Fruit fly (Drosophila melanogaster) whole organism, wandering third instar larva: ENCODE data around the gene Tim17a2.

Source experiments
- Abd-B ChIP-seq: fragments of >200 bp; optimal IDR thresholded peaks from 2 replicates; lab custom pipeline; 2017; ENCODE audit warnings: missing biosample characterization, missing genetic modification characterization
- CG32264 ChIP-seq: fragments of 200-800 bp; sonication (Bioruptor generic); optimal IDR thresholded peaks from 2 replicates; lab custom pipeline; 2016; ENCODE audit warnings: missing biosample characterization, missing genetic modification characterization
- CG9705 ChIP-seq: fragments of 200-800 bp; sonication (Bioruptor generic); optimal IDR thresholded peaks from 2 replicates; lab custom pipeline; 2018; ENCODE audit warnings: missing biosample characterization, mild to moderate bottlenecking, missing genetic modification characterization
- CrebA ChIP-seq: fragments of 200-800 bp; sonication (Bioruptor generic); optimal IDR thresholded peaks from 2 replicates; lab custom pipeline; 2016; ENCODE audit warnings: missing biosample characterization, mild to moderate bottlenecking, missing genetic modification characterization, borderline replicate concordance
- Dfd ChIP-seq: fragments of >200 bp; optimal IDR thresholded peaks from 2 replicates; lab custom pipeline; 2017; ENCODE audit warnings: missing biosample characterization, missing genetic modification characterization
- Dif ChIP-seq: fragments of 200-275, 200-300 bp; sonication (Bioruptor generic); optimal IDR thresholded peaks from 2 replicates; lab custom pipeline; 2018; ENCODE audit warnings: missing biosample characterization, missing genetic modification characterization; ENCODE audit not compliant: partially characterized antibody
- Hnf4 ChIP-seq: fragments of 200-800 bp; sonication (Bioruptor generic); optimal IDR thresholded peaks from 2 replicates; lab custom pipeline; 2016; ENCODE audit warnings: missing biosample characterization, mild to moderate bottlenecking, missing genetic modification characterization
- Hr78 ChIP-seq: fragments of >200 bp; optimal IDR thresholded peaks from 2 replicates; lab custom pipeline; 2017; ENCODE audit warnings: missing biosample characterization, missing genetic modification characterization
- Hr83 ChIP-seq: fragments of 200-300 bp; sonication (Bioruptor generic); optimal IDR thresholded peaks from 2 replicates; lab custom pipeline; 2016; ENCODE audit warnings: missing biosample characterization, mild to moderate bottlenecking, missing genetic modification characterization, moderate library complexity; ENCODE audit not compliant: poor library complexity, severe bottlenecking
- Jra ChIP-seq: sonication (Bioruptor generic); optimal IDR thresholded peaks from 2 replicates; lab custom pipeline; 2016; ENCODE audit warnings: missing biosample characterization, missing genetic modification characterization
- Mio ChIP-seq: sonication (Bioruptor generic); optimal IDR thresholded peaks from 2 replicates; lab custom pipeline; 2016; ENCODE audit warnings: missing biosample characterization, missing genetic modification characterization
- Myc ChIP-seq: fragments of >200 bp; optimal IDR thresholded peaks from 2 replicates; lab custom pipeline; 2017
- N ChIP-seq: fragments of >200 bp; optimal IDR thresholded peaks from 2 replicates; lab custom pipeline; 2018; ENCODE audit warnings: missing biosample characterization, missing external identifiers, missing genetic modification characterization
- OdsH ChIP-seq: fragments of 200-800 bp; sonication (Bioruptor generic); optimal IDR thresholded peaks from 2 replicates; lab custom pipeline; 2016; ENCODE audit warnings: missing biosample characterization, mild to moderate bottlenecking, missing genetic modification characterization
- Rel ChIP-seq, 2 experiments: fragments of 200-800 bp; sonication (Bioruptor generic) in 1 of 2; optimal IDR thresholded peaks; 2 replicates in 1 of 2; 3 replicates in 1 of 2; lab custom pipeline; 2016 to 2019; ENCODE audit warnings: mild to moderate bottlenecking in 2 of 2, missing biosample characterization in 2 of 2, missing genetic modification characterization in 2 of 2, moderate library complexity in 1 of 2
- Sp1 ChIP-seq: fragments of 200-800 bp; sonication (Bioruptor generic); optimal IDR thresholded peaks from 3 replicates; lab custom pipeline; 2019; ENCODE audit warnings: missing biosample characterization, mild to moderate bottlenecking, missing genetic modification characterization, moderate library complexity
- Vsx2 ChIP-seq: fragments of 200-300, 225-300 bp; sonication (Bioruptor generic); optimal IDR thresholded peaks from 2 replicates; lab custom pipeline; 2018; ENCODE audit warnings: missing biosample characterization, missing genetic modification characterization; ENCODE audit not compliant: partially characterized antibody
- br ChIP-seq: fragments of 200-800 bp; sonication (Bioruptor generic); optimal IDR thresholded peaks from 2 replicates; lab custom pipeline; 2016; ENCODE audit warnings: missing biosample characterization, missing genetic modification characterization
- brk ChIP-seq: fragments of 200-800 bp; sonication (Bioruptor generic); optimal IDR thresholded peaks from 2 replicates; lab custom pipeline; 2016; ENCODE audit warnings: missing biosample characterization, mild to moderate bottlenecking, missing genetic modification characterization
- dl ChIP-seq, 2 experiments: fragments of 175-275, 200-275 bp in 1 of 2; fragments of 200-275 bp in 1 of 2; sonication (Bioruptor generic); optimal IDR thresholded peaks; lab custom pipeline; 2018; ENCODE audit warnings: mild to moderate bottlenecking in 2 of 2, missing biosample characterization in 2 of 2, missing genetic modification characterization in 2 of 2, moderate library complexity in 2 of 2; ENCODE audit not compliant: partially characterized antibody in 2 of 2, insufficient read depth in 1 of 2
- dmrt93B ChIP-seq: fragments of 200-800 bp; sonication (Bioruptor generic); optimal IDR thresholded peaks from 2 replicates; lab custom pipeline; 2018; ENCODE audit warnings: missing biosample characterization, mild to moderate bottlenecking, missing genetic modification characterization
- dsf ChIP-seq: sonication (Bioruptor generic); optimal IDR thresholded peaks from 2 replicates; lab custom pipeline; 2016; ENCODE audit warnings: missing biosample characterization, missing genetic modification characterization, borderline replicate concordance
- ey ChIP-seq: fragments of 200-800 bp; sonication (Bioruptor generic); optimal IDR thresholded peaks from 2 replicates; lab custom pipeline; 2016; ENCODE audit warnings: missing biosample characterization, missing genetic modification characterization
- foxo ChIP-seq, 2 experiments: fragments of 200-800 bp; sonication (Bioruptor generic); optimal IDR thresholded peaks; 2 replicates in 1 of 2; 3 replicates in 1 of 2; lab custom pipeline; 2016 to 2017; ENCODE audit warnings: missing biosample characterization in 2 of 2, missing genetic modification characterization in 2 of 2
- fru ChIP-seq: fragments of 200-800 bp; sonication (Bioruptor generic); optimal IDR thresholded peaks from 3 replicates; lab custom pipeline; 2016; ENCODE audit warnings: missing biosample characterization, mild to moderate bottlenecking, missing genetic modification characterization
- h ChIP-seq: fragments of 200-800 bp; sonication (Bioruptor generic); optimal IDR thresholded peaks from 3 replicates; lab custom pipeline; 2016; ENCODE audit warnings: missing biosample characterization, mild to moderate bottlenecking, missing genetic modification characterization
- jim ChIP-seq: fragments of 175-275, 200-325 bp; sonication (Bioruptor generic); optimal IDR thresholded peaks from 2 replicates; lab custom pipeline; 2016; ENCODE audit warnings: missing biosample characterization, mild to moderate bottlenecking, missing genetic modification characterization
- lola ChIP-seq: fragments of >200 bp; optimal IDR thresholded peaks from 2 replicates; lab custom pipeline; 2017; ENCODE audit warnings: missing biosample characterization, missing genetic modification characterization
- pan ChIP-seq: fragments of >200 bp; optimal IDR thresholded peaks from 2 replicates; lab custom pipeline; 2017
- psq ChIP-seq: fragments of 200-800 bp; sonication (Bioruptor generic); optimal IDR thresholded peaks from 3 replicates; lab custom pipeline; 2017; ENCODE audit warnings: missing biosample characterization, mild to moderate bottlenecking, missing genetic modification characterization, moderate library complexity
- rgr ChIP-seq: fragments of 200-800 bp; sonication (Bioruptor generic); optimal IDR thresholded peaks from 3 replicates; lab custom pipeline; 2016; ENCODE audit warnings: missing biosample characterization, mild to moderate bottlenecking, missing genetic modification characterization
- sage ChIP-seq: fragments of 200-800 bp; sonication (Bioruptor generic); optimal IDR thresholded peaks from 2 replicates; lab custom pipeline; 2016; ENCODE audit warnings: missing biosample characterization, mild to moderate bottlenecking, missing genetic modification characterization
- sv ChIP-seq: fragments of 200-800 bp; sonication (Bioruptor generic); optimal IDR thresholded peaks from 3 replicates; lab custom pipeline; 2016; ENCODE audit warnings: missing biosample characterization, missing genetic modification characterization
- tai ChIP-seq: sonication (Bioruptor generic); optimal IDR thresholded peaks from 2 replicates; lab custom pipeline; 2016; ENCODE audit warnings: missing biosample characterization, missing genetic modification characterization
- usp ChIP-seq: fragments of >200 bp; optimal IDR thresholded peaks from 2 replicates; lab custom pipeline; 2017; ENCODE audit warnings: missing biosample characterization, missing genetic modification characterization
- woc ChIP-seq: sonication (Bioruptor generic); optimal IDR thresholded peaks from 2 replicates; lab custom pipeline; 2016; ENCODE audit warnings: missing biosample characterization, mild to moderate bottlenecking, missing genetic modification characterization

Tim17a2 gene

dm6 chr3R:5299569-5300195 is 37.2 kb upstream of the Tim17a2 start, which contains the start of gene Tim17b1:
TSS of gene Tim17b1 (plus strand) at chr3R:5300145.
- TF ChIP-seq usp (GFP tag; lab: Kevin White, UChicago) (no peak), Dfd (no peak), psq (GFP tag; lab: Kevin White, UChicago) (no peak), Rel (GFP tag; optimal IDR thresholded peaks at IDR 0.05; lab: Kevin White, UChicago) (no peak), Rel (tag; optimal IDR thresholded peaks at IDR 0.05; lab: Kevin White, UChicago) (peak; percentile 38), woc (no peak), Dif (no peak), Hnf4 (no peak)

dm6 chr3R:5298599-5299307 is 36.3 kb upstream of the Tim17a2 start:
- TF ChIP-seq Hnf4 = peak; percentile 64
- TF ChIP-seq jim = peak; percentile 43
- peak; percentile 47 for TF ChIP-seq fru (GFP tag; lab: Kevin White, UChicago)
- no peak for TF ChIP-seq pan (lab: Kevin White, UChicago)
- TF ChIP-seq dsf = peak; percentile 8
- TF ChIP-seq rgr (GFP tag; lab: Kevin White, UChicago) = peak; percentile 75
- no peak for TF ChIP-seq lola (GFP tag; lab: Kevin White, UChicago)
- peak; percentile 24 for TF ChIP-seq psq (GFP tag; lab: Kevin White, UChicago)
- peak; percentile 68 for TF ChIP-seq Myc (lab: Kevin White, UChicago)
- TF ChIP-seq CG32264 (GFP tag; lab: Kevin White, UChicago) = no peak
- TF ChIP-seq Dif = no peak
- no peak for TF ChIP-seq CrebA (GFP tag; lab: Kevin White, UChicago)
- peak in 1 of 2 experiments; percentile 66 for TF ChIP-seq foxo (GFP tag; optimal IDR thresholded peaks at IDR 0.05; lab: Kevin White, UChicago)
- no peak for TF ChIP-seq Dfd
- TF ChIP-seq ey (GFP tag; lab: Kevin White, UChicago) = peak; percentile 38
- peak; percentile 39 for TF ChIP-seq OdsH (GFP tag; lab: Kevin White, UChicago)
- peak; percentile 71 for TF ChIP-seq Hr83
- peak; percentile 21 for TF ChIP-seq dmrt93B (GFP tag; lab: Kevin White, UChicago)
- no peak for TF ChIP-seq dl (GFP tag; optimal IDR thresholded peaks at IDR 0.05; lab: Kevin White, UChicago; ENCODE audit: insufficient read depth in 1 of 2, partially characterized antibody in 2 of 2)
- no peak for TF ChIP-seq Rel (GFP tag; optimal IDR thresholded peaks at IDR 0.05; lab: Kevin White, UChicago)
- no peak for TF ChIP-seq Rel (tag; optimal IDR thresholded peaks at IDR 0.05; lab: Kevin White, UChicago)
- TF ChIP-seq Sp1 = no peak
- no peak for TF ChIP-seq CG9705
- TF ChIP-seq h (GFP tag; lab: Kevin White, UChicago) = peak; percentile 61
- TF ChIP-seq Vsx2 (GFP tag; lab: Kevin White, UChicago) = no peak
- TF ChIP-seq br (GFP tag; lab: Kevin White, UChicago) = peak; percentile 46
- TF ChIP-seq Jra = no peak
- no peak for TF ChIP-seq sage (GFP tag; lab: Kevin White, UChicago)
- no peak for TF ChIP-seq Abd-B
- no peak for TF ChIP-seq woc
- no peak for TF ChIP-seq Mio (GFP tag; lab: Kevin White, UChicago)
- no peak for TF ChIP-seq brk (GFP tag; lab: Kevin White, UChicago)
- TF ChIP-seq tai = peak; percentile 56
- no peak for TF ChIP-seq N (GFP tag; lab: Kevin White, UChicago)
- TF ChIP-seq usp (GFP tag; lab: Kevin White, UChicago) = no peak
- no peak for TF ChIP-seq Hr78 (GFP tag; lab: Kevin White, UChicago)
- TF ChIP-seq sv (GFP tag; lab: Kevin White, UChicago) = peak; percentile 49
- TF ChIP-seq, all 38 proteins: peak for 16

- TF ChIP-seq br (GFP tag; lab: Kevin White, UChicago) = no peak
- TF ChIP-seq Hnf4 = peak; percentile 29
- no peak for TF ChIP-seq CG9705
- TF ChIP-seq Mio (GFP tag; lab: Kevin White, UChicago) = no peak
- TF ChIP-seq Dfd = no peak
- TF ChIP-seq Myc (lab: Kevin White, UChicago) = no peak
- peak; percentile 56 for TF ChIP-seq fru (GFP tag; lab: Kevin White, UChicago)
- TF ChIP-seq brk (GFP tag; lab: Kevin White, UChicago) = no peak
- TF ChIP-seq sage (GFP tag; lab: Kevin White, UChicago) = no peak
- peak; percentile 10 for TF ChIP-seq h (GFP tag; lab: Kevin White, UChicago)
- no peak for TF ChIP-seq CrebA (GFP tag; lab: Kevin White, UChicago)
- TF ChIP-seq Rel (GFP tag; optimal IDR thresholded peaks at IDR 0.05; lab: Kevin White, UChicago) = no peak
- peak; percentile 40 for TF ChIP-seq Rel (tag; optimal IDR thresholded peaks at IDR 0.05; lab: Kevin White, UChicago)
- no peak for TF ChIP-seq dl (GFP tag; optimal IDR thresholded peaks at IDR 0.05; lab: Kevin White, UChicago; ENCODE audit: insufficient read depth in 1 of 2, partially characterized antibody in 2 of 2)
- no peak for TF ChIP-seq Vsx2 (GFP tag; lab: Kevin White, UChicago)
- TF ChIP-seq CG32264 (GFP tag; lab: Kevin White, UChicago) = no peak
- TF ChIP-seq, all 38 proteins: peak for 4
Observed at dm6 chr3R:5297315-5297714, 34.8 kb upstream of the Tim17a2 start.
